Worm (Caenorhabditis elegans) whole organism, L4/young adult: ENCODE measurements around the gene nlp-81.

Source experiments
- dao-5 ChIP-seq: sonication (generic microtip); optimal IDR thresholded peaks from 2 replicates; lab custom pipeline; 2016; ENCODE audit warnings: missing genotype, missing genetic modification characterization, moderate library complexity, missing compliant biosample characterization
- him-1 ChIP-seq: sonication (generic microtip); optimal IDR thresholded peaks from 2 replicates; lab custom pipeline; 2016; ENCODE audit warnings: missing genotype, missing genetic modification reagents, missing genetic modification characterization, missing compliant biosample characterization

DNA sequence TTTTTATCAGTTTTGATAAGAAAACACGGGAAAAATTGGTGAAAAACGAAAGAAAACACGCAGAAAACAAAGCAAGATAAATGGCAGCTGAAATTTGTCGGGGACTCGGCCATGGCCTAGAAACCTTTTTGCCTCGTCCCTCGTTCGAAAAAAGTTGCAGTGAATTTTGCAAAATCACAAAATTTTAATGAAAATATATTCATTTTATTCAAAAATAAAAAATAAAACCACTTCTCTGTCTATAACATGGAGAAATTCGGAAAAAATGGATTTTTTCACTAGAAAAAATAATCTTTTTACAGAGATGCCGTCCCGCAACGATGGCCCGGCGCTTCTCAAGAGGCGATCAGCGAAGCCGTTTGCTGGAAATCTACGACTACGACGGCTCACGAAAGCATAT is 46.2 kb upstream of the nlp-81 start, which contains the start of gene Y67D8A.2:
- TF ChIP-seq dao-5 (tag; lab: Kevin White, UChicago): no peak
- no peak for TF ChIP-seq him-1 (tag; lab: Kevin White, UChicago)
